Worm (Caenorhabditis elegans) whole organism, young adult: Measurements from ENCODE around the gene Y57G11C.48.

Source experiments
- B0019.2 ChIP-seq: fragments of 200-800 bp; sonication (Bioruptor generic); conservative IDR thresholded peaks from 2 replicates; pipeline ENCODE4 v1.3.6; 2022; ENCODE audit warnings: missing genetic modification reagents, missing genetic modification characterization, missing compliant biosample characterization
- F22D6.2 ChIP-seq: sonication (generic microtip); optimal IDR thresholded peaks from 2 replicates; lab custom pipeline; 2016; ENCODE audit warnings: mild to moderate bottlenecking, missing genetic modification characterization, missing compliant biosample characterization
- F23B12.7 ChIP-seq: sonication (generic microtip); optimal IDR thresholded peaks from 2 replicates; lab custom pipeline; 2017; ENCODE audit warnings: missing genetic modification characterization, mild to moderate bottlenecking, missing compliant biosample characterization, antibody characterized with exemption, moderate library complexity; ENCODE audit not compliant: insufficient read depth
- F33H1.4 ChIP-seq: fragments of 200-800 bp; sonication (Bioruptor generic); IDR thresholded peaks from 2 replicates; pipeline ENCODE4 v1.3.6; 2022; ENCODE audit warnings: missing genetic modification reagents, missing genetic modification characterization, missing compliant biosample characterization
- F37B4.10 ChIP-seq: fragments of 200-800 bp; sonication (Bioruptor generic); IDR thresholded peaks from 2 replicates; pipeline ENCODE4 v1.3.6; 2022; ENCODE audit warnings: missing genetic modification characterization, missing compliant biosample characterization
- F49E8.2 ChIP-seq: sonication (generic microtip); optimal IDR thresholded peaks from 3 replicates; lab custom pipeline; 2017; ENCODE audit warnings: missing genetic modification characterization, mild to moderate bottlenecking, missing compliant biosample characterization, antibody characterized with exemption, moderate library complexity; ENCODE audit not compliant: insufficient read depth
- ama-1 ChIP-seq, 3 experiments: fragments of 150-350 bp in 1 of 3; sonication (generic microtip) in 2 of 3; optimal IDR thresholded peaks; 2 replicates each; lab custom pipeline; 2014 to 2018; ENCODE audit warnings: missing biosample characterization in 2 of 3, missing genetic modification characterization in 2 of 3, missing genetic modification reagents in 2 of 3
- aptf-3 ChIP-seq: fragments of 200-800 bp; sonication (Bioruptor generic); IDR thresholded peaks from 2 replicates; pipeline ENCODE4 v1.3.6; 2022; ENCODE audit warnings: missing genetic modification characterization, missing compliant biosample characterization
- athp-1 ChIP-seq: sonication (generic microtip); optimal IDR thresholded peaks from 2 replicates; lab custom pipeline; 2017; ENCODE audit warnings: mild to moderate bottlenecking, missing genetic modification characterization, missing compliant biosample characterization
- attf-3 ChIP-seq: fragments of 200-800 bp; sonication (Bioruptor generic); conservative IDR thresholded peaks from 2 replicates; pipeline ENCODE4 v1.3.6; 2022; ENCODE audit warnings: missing genetic modification reagents, missing genetic modification characterization, missing compliant biosample characterization
- attf-6 ChIP-seq: fragments of 200-800 bp; sonication (Bioruptor generic); IDR thresholded peaks from 2 replicates; pipeline ENCODE4 v1.3.6; 2022; ENCODE audit warnings: missing genetic modification reagents, missing genetic modification characterization, missing compliant biosample characterization
- ceh-91 ChIP-seq: fragments of 200-800 bp; sonication (Bioruptor generic); IDR thresholded peaks from 2 replicates; pipeline ENCODE4 v1.3.6; 2022; ENCODE audit warnings: missing genetic modification reagents, missing genetic modification characterization, missing compliant biosample characterization
- dpl-1 ChIP-seq: fragments of 150-350 bp; optimal IDR thresholded peaks from 2 replicates; lab custom pipeline; 2014; ENCODE audit warnings: missing biosample characterization, missing genetic modification reagents, missing genetic modification characterization
- efl-1 ChIP-seq: fragments of 150-350 bp; optimal IDR thresholded peaks from 2 replicates; lab custom pipeline; 2014; ENCODE audit warnings: missing biosample characterization, missing genetic modification reagents, missing genetic modification characterization
- him-1 ChIP-seq: sonication (generic microtip); optimal IDR thresholded peaks from 2 replicates; lab custom pipeline; 2016; ENCODE audit warnings: missing genotype, missing genetic modification reagents, missing genetic modification characterization, missing compliant biosample characterization
- hlh-26 ChIP-seq: fragments of 200-800 bp; sonication (Bioruptor generic); conservative IDR thresholded peaks from 2 replicates; pipeline ENCODE4 v1.3.6; 2022; ENCODE audit warnings: missing genetic modification reagents, missing genetic modification characterization, missing compliant biosample characterization
- hmg-1.2 ChIP-seq: fragments of 200-800 bp; sonication (Bioruptor generic); IDR thresholded peaks from 2 replicates; pipeline ENCODE4 v1.3.6; 2022; ENCODE audit warnings: missing genetic modification reagents, missing genetic modification characterization, missing compliant biosample characterization
- hrde-1 ChIP-seq: sonication (generic microtip); optimal IDR thresholded peaks from 2 replicates; lab custom pipeline; 2016; ENCODE audit warnings: missing genetic modification characterization, mild to moderate bottlenecking, missing compliant biosample characterization, moderate library complexity, missing genotype, missing genetic modification reagents, borderline replicate concordance
- hsf-1 ChIP-seq: fragments of 200-800 bp; sonication (Bioruptor generic); IDR thresholded peaks from 2 replicates; pipeline ENCODE4 v1.3.6; 2022; ENCODE audit warnings: missing genetic modification reagents, missing genetic modification characterization, missing compliant biosample characterization
- lir-1 ChIP-seq: fragments of 200-800 bp; sonication (Bioruptor generic); conservative IDR thresholded peaks from 2 replicates; pipeline ENCODE4 v1.3.6; 2022; ENCODE audit warnings: missing genetic modification reagents, missing genetic modification characterization, missing compliant biosample characterization
- lsl-1 ChIP-seq: fragments of 200-800 bp; sonication (Bioruptor generic); optimal IDR thresholded peaks from 2 replicates; lab custom pipeline; 2018; ENCODE audit warnings: mild to moderate bottlenecking, missing genetic modification characterization, moderate library complexity, missing compliant biosample characterization
- madf-10 ChIP-seq: sonication (generic microtip); optimal IDR thresholded peaks from 2 replicates; lab custom pipeline; 2016; ENCODE audit warnings: mild to moderate bottlenecking, missing genetic modification characterization, missing compliant biosample characterization
- madf-6 ChIP-seq: fragments of 200-800 bp; sonication (Bioruptor generic); IDR thresholded peaks from 2 replicates; pipeline ENCODE4 v1.3.6; 2022; ENCODE audit warnings: missing genetic modification reagents, missing genetic modification characterization, missing compliant biosample characterization
- rec-8 ChIP-seq, 2 experiments: sonication (generic microtip); optimal IDR thresholded peaks; 2 replicates each; lab custom pipeline; 2016; ENCODE audit warnings: mild to moderate bottlenecking in 2 of 2, missing genetic modification characterization in 2 of 2, missing genetic modification reagents in 2 of 2, missing genotype in 2 of 2, missing biosample characterization in 1 of 2, missing compliant biosample characterization in 1 of 2, moderate library complexity in 1 of 2
- snpc-1.3 ChIP-seq: sonication (generic microtip); optimal IDR thresholded peaks from 2 replicates; lab custom pipeline; 2017; ENCODE audit warnings: missing genetic modification characterization, mild to moderate bottlenecking, missing compliant biosample characterization, antibody characterized with exemption, moderate library complexity, missing genotype, missing genetic modification reagents; ENCODE audit not compliant: insufficient read depth
- snpc-3.4 ChIP-seq: sonication (generic microtip); optimal IDR thresholded peaks from 2 replicates; lab custom pipeline; 2017; ENCODE audit warnings: missing genetic modification characterization, mild to moderate bottlenecking, missing compliant biosample characterization, antibody characterized with exemption, moderate library complexity, missing genotype, missing genetic modification reagents
- snpc-4 ChIP-seq, 5 experiments: fragments of 150-350 bp in 1 of 5; sonication (generic microtip) in 4 of 5; optimal IDR thresholded peaks; 2 replicates each; lab custom pipeline; 2014 to 2018; ENCODE audit warnings: missing genetic modification characterization in 5 of 5, missing biosample characterization in 3 of 5, antibody characterized with exemption in 2 of 5, mild to moderate bottlenecking in 2 of 5, missing compliant biosample characterization in 2 of 5, missing genotype in 2 of 5, moderate library complexity in 2 of 5, missing genetic modification reagents in 1 of 5
- somi-1 ChIP-seq: fragments of 200-800 bp; sonication (Bioruptor generic); optimal IDR thresholded peaks from 2 replicates; lab custom pipeline; 2018; ENCODE audit warnings: mild to moderate bottlenecking, missing genetic modification characterization, missing compliant biosample characterization
- tbp1 ChIP-seq: fragments of 200-800 bp; sonication (Bioruptor generic); optimal IDR thresholded peaks from 2 replicates; lab custom pipeline; 2018; ENCODE audit warnings: mild to moderate bottlenecking, missing genetic modification characterization, missing compliant biosample characterization
- ztf-6 ChIP-seq: fragments of 200-800 bp; sonication (Bioruptor generic); IDR thresholded peaks from 2 replicates; pipeline ENCODE4 v1.3.6; 2022; ENCODE audit warnings: missing genetic modification reagents, missing genetic modification characterization, missing compliant biosample characterization

Y57G11C.48 gene

DNA sequence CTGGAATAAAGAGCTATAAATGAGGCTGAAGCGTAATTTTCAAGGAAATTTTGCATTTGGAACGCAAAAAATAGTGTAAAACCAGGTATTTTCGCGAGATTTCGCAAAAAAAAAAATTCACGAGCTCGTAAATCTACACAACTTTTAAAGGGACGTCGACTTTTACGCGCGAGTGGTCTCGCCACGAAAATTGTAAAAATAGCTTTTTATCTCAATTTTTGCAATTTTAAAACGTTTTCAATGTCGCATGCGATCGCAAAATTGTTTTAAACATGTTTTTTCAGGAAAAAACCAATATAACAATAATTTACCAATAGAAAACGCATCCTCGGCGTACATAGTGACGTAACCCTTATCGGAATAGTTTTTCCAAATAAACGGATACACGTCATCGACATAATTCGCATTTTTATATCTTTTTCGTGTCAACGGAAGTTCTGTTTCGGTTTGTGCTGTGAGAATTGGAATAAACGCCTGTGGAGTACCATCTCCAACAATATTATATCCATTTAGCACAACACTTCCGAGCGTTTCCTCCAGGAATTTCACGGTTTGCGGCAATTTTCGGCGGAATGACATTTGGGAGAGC, 12.7 kb upstream of the Y57G11C.48 start (continued):
- TF ChIP-seq ceh-91 (GFP tag; lab: Robert Waterston, UW): peak; percentile 42; the same call in 1 of the 2 replicates
- TF ChIP-seq, all 124 proteins: peak for 27

DNA sequence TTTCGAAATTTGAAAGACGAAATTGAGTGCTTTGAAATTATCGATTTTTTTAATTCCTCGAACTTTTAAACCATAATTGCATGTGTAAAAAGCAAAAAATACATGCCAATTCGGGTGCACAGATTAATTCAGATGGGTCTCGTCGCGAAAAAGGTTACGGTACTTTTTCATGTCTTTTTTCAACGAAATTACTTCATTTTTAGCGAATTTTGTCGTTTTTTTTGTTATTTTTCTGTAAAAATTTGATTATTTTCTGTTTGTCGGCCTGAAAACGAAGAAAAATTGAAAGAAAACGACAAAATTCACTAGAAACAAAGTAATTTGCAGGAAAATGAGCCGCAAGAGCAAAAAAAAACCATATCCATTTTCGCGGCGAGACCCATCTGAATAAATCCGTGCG, 10.7 kb upstream of the Y57G11C.48 start:
- TF ChIP-seq attf-3 (GFP tag; lab: Robert Waterston, UW) (no peak), F33H1.4 (GFP tag; lab: Robert Waterston, UW) (peak; percentile 42), snpc-4 (GFP tag; optimal IDR thresholded peaks at IDR 0.05; lab: Kevin White, UChicago) (peak; percentile 57), snpc-4 (tag; optimal IDR thresholded peaks at IDR 0.05; lab: Kevin White, UChicago) (peak in 1 of 4 experiments; percentile 78), efl-1 (GFP tag; lab: Kevin White, UChicago) (peak; percentile 3), hlh-26 (GFP tag; lab: Robert Waterston, UW) (no peak)

- TF ChIP-seq him-1 (tag; lab: Kevin White, UChicago): peak; percentile 41
- peak in 1 of 2 experiments; percentile 0 for TF ChIP-seq rec-8 (tag; optimal IDR thresholded peaks at IDR 0.05; lab: Kevin White, UChicago)
- peak; percentile 60 for TF ChIP-seq hrde-1 (tag; lab: Kevin White, UChicago)
- peak; percentile 68 for TF ChIP-seq snpc-4 (GFP tag; optimal IDR thresholded peaks at IDR 0.05; lab: Kevin White, UChicago)
- TF ChIP-seq snpc-4 (tag; optimal IDR thresholded peaks at IDR 0.05; lab: Kevin White, UChicago): peak in 1 of 4 experiments; percentile 93
- TF ChIP-seq dpl-1: no peak
- TF ChIP-seq snpc-3.4: peak; percentile 22
- no peak for TF ChIP-seq ztf-6
- TF ChIP-seq athp-1: peak; percentile 60
- TF ChIP-seq ama-1 (optimal IDR thresholded peaks at IDR 0.05; lab: Kevin White, UChicago): no peak
- peak in 1 of 2 experiments; percentile 73 for TF ChIP-seq ama-1 (GFP tag; optimal IDR thresholded peaks at IDR 0.05; lab: Kevin White, UChicago)
- TF ChIP-seq F23B12.7 (tag; lab: Kevin White, UChicago): no peak
- peak; percentile 52 for TF ChIP-seq F49E8.2 (tag; lab: Kevin White, UChicago)
- TF ChIP-seq madf-6: peak; percentile 30; the same call in 1 of the 2 replicates
- TF ChIP-seq aptf-3 (GFP tag; lab: Robert Waterston, UW): 0 out of 2 replicates have a peak, but pooled peaks have one; percentile 57
- TF ChIP-seq hsf-1 (GFP tag; lab: Robert Waterston, UW): peak; percentile 42; the same call in 1 of the 2 replicates
- peak; percentile 45 for TF ChIP-seq tbp1 (GFP tag; lab: Kevin White, UChicago)
- TF ChIP-seq attf-6 (GFP tag; lab: Robert Waterston, UW): peak; percentile 91
- 0 out of 2 replicates have a peak, but pooled peaks have one; percentile 5 for TF ChIP-seq hmg-1.2 (GFP tag; lab: Robert Waterston, UW)
- TF ChIP-seq snpc-1.3: no peak
- peak; percentile 39 for TF ChIP-seq F33H1.4 (GFP tag; lab: Robert Waterston, UW)
- no peak for TF ChIP-seq F37B4.10
Observed at ce11 chrIV:14953802-14954201, 9.7 kb upstream of the Y57G11C.48 start.

DNA sequence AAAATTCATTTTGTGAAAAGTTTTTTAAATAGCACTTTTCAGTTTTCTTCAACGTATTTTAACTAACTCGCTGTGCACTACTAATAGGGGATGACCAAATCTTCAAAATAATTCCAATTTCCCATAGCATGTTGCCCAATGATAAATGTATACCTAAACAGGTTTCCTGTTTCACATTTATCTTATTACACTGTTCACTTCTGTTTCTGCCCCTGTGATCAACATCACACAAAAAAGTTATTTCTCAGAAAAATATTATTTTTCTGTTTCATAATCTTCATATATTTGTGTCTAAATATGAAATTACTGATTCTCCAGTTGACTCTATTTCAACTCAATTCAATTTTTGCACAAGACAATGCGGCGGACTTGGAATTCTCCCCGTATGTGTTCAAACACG, 6.3 kb upstream of the Y57G11C.48 start, which contains the start of gene Y41E3.22:
Gene Y41E3.22, plus strand, starts transcription at position 243 of the 400 bp plus-strand sequence.
- no peak for TF ChIP-seq lir-1 (GFP tag; lab: Robert Waterston, UW)
- TF ChIP-seq F22D6.2 (tag; lab: Kevin White, UChicago): no peak
- TF ChIP-seq somi-1 (GFP tag; lab: Kevin White, UChicago): no peak
- no peak for TF ChIP-seq madf-10 (tag; lab: Kevin White, UChicago)
- TF ChIP-seq lsl-1 (GFP tag; lab: Kevin White, UChicago): no peak
- TF ChIP-seq B0019.2 (GFP tag; lab: Robert Waterston, UW): no peak
